Fruit fly (Drosophila melanogaster): ENCODE results near the gene RIOK1.
A peak's percentile ranks its signal among the peaks of the same experiment; 100 is the strongest.

RIOK1 gene

DNA sequence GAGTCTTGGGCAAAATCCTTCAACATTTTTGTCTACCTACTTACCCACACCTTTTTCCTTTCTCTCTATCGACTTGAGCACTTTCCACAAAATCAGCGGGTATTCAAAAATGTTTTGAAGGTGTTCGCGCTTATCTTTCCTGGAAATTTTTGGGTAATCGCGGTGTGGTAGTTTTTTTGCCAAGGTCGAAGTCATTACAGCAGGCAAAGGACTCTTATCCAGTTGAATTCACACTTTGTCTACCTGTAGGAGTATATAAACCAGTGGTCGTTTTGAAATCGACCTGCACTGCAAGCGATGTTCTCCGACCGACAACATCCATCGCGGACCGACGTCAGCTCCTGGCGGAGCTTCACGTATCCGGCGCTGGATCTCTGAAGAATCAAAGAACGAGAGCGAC is 44.6 kb upstream of the RIOK1 start (continued):
- TF ChIP-seq zfh1 (GFP tag; IDR thresholded peaks at IDR 0.05) (peak; percentile 8; the same call in 1 of the 3 replicates), CG15073 (GFP tag; optimal IDR thresholded peaks at IDR 0.05) (no peak), Sin3A (optimal IDR thresholded peaks at IDR 0.05) (no peak), amos (GFP tag; IDR thresholded peaks at IDR 0.05; ENCODE audit: partially characterized antibody) (0 out of 2 replicates have a peak, but pooled peaks have one; percentile 31), pho (GFP tag; optimal IDR thresholded peaks at IDR 0.05) (no peak)

DNA sequence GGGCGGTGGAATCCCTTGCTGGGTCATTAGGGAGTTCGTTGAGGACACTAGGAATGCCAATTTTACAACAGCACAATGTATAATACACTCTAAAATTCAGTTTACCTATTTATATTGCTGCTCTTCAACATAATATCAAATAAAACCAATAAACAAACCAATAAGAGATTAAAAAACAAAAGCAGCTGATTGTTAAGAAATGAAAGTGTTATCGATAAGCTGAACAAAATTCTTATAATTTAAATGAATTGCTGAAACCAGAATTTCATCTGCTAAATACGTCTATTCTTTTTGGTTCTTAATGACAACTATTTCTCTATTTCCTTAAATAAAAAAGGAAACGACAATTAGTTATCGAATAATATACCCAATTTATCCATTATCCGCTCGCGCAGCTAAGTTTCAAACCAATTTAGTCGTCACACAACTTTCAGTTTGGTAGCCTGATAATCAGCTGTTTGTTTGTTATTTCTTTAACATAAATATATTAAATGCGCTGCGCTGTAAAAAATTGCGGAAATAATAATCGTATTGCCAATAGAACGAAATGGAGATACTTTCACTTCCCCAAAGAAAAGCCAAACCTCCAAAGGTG is 43.0 kb upstream of the RIOK1 start, which contains the start of the genes Pldn and CG14135:
Gene Pldn, minus strand, starts transcription at position 197 of the 595 bp plus-strand sequence.
Gene CG14135, plus strand, starts transcription at position 369 of the 595 bp plus-strand sequence.
- TF ChIP-seq CG13287 (GFP tag; IDR thresholded peaks at IDR 0.05; ENCODE audit: partially characterized antibody): peak; percentile 61
- TF ChIP-seq CG12071 (GFP tag; optimal IDR thresholded peaks at IDR 0.05): no peak
- TF ChIP-seq CG15696 (tag; optimal IDR thresholded peaks at IDR 0.05): no peak
- peak; percentile 32 for TF ChIP-seq sug (tag; optimal IDR thresholded peaks at IDR 0.05)
- peak; percentile 49 for TF ChIP-seq CG1603 (tag; optimal IDR thresholded peaks at IDR 0.05)
- TF ChIP-seq insv (GFP tag; optimal IDR thresholded peaks at IDR 0.05): peak in 1 of 2 experiments; percentile 29
- no peak for TF ChIP-seq CG17612 (GFP tag; IDR thresholded peaks at IDR 0.05)
- no peak for TF ChIP-seq HLH54F (GFP tag; optimal IDR thresholded peaks at IDR 0.05)
- TF ChIP-seq dm (GFP tag; optimal IDR thresholded peaks at IDR 0.05): no peak
- peak; percentile 53; the same call in 2 of the 3 replicates for TF ChIP-seq HLH4C (GFP tag; IDR thresholded peaks at IDR 0.05; ENCODE audit: partially characterized antibody)
- no peak for TF ChIP-seq Lpt (GFP tag; optimal IDR thresholded peaks at IDR 0.05)
- no peak for TF ChIP-seq HmgD (GFP tag; optimal IDR thresholded peaks at IDR 0.05)
- no peak for TF ChIP-seq pum (GFP tag; optimal IDR thresholded peaks at IDR 0.05)
- peak; percentile 1; the same call in 1 of the 3 replicates for TF ChIP-seq CG34422 (GFP tag; IDR thresholded peaks at IDR 0.05)
- no peak for TF ChIP-seq Chrac-16 (GFP tag; optimal IDR thresholded peaks at IDR 0.05)
- TF ChIP-seq gfzf (GFP tag; optimal IDR thresholded peaks at IDR 0.05): peak; percentile 54
- TF ChIP-seq CG4617 (GFP tag; optimal IDR thresholded peaks at IDR 0.05; ENCODE audit: borderline replicate concordance): peak; percentile 33
- TF ChIP-seq hbn (GFP tag; IDR thresholded peaks at IDR 0.05; ENCODE audit: partially characterized antibody): 0 out of 2 replicates have a peak, but pooled peaks have one; percentile 27
- TF ChIP-seq toy (GFP tag; IDR thresholded peaks at IDR 0.05): no peak
- TF ChIP-seq CG2712 (tag; optimal IDR thresholded peaks at IDR 0.05): peak; percentile 16
- TF ChIP-seq hkb (optimal IDR thresholded peaks at IDR 0.05): no peak
- TF ChIP-seq hkb (GFP tag; IDR thresholded peaks at IDR 0.05): no peak
- peak; percentile 42 for TF ChIP-seq CG12659 (GFP tag; optimal IDR thresholded peaks at IDR 0.05)
- TF ChIP-seq CG12744 (GFP tag; optimal IDR thresholded peaks at IDR 0.05): no peak
- TF ChIP-seq Doc3 (GFP tag; IDR thresholded peaks at IDR 0.05; ENCODE audit: partially characterized antibody): peak; percentile 47; the same call in 1 of the 3 replicates
- TF ChIP-seq Dfd (GFP tag; optimal IDR thresholded peaks at IDR 0.05): no peak
- TF ChIP-seq YL-1 (GFP tag; optimal IDR thresholded peaks at IDR 0.05): peak; percentile 50
- TF ChIP-seq Scr (GFP tag; IDR thresholded peaks at IDR 0.05; ENCODE audit: partially characterized antibody): peak; percentile 49
- no peak for TF ChIP-seq Six4 (GFP tag; optimal IDR thresholded peaks at IDR 0.05)
- no peak for TF ChIP-seq CG3838 (GFP tag; optimal IDR thresholded peaks at IDR 0.05)
- peak; percentile 75 for TF ChIP-seq CG8924 (tag; optimal IDR thresholded peaks at IDR 0.05)
- TF ChIP-seq Dll (GFP tag; IDR thresholded peaks at IDR 0.05; ENCODE audit: partially characterized antibody): peak; percentile 61; the same call in 2 of the 4 replicates
- TF ChIP-seq Trl (optimal IDR thresholded peaks at IDR 0.05): no peak
- no peak for TF ChIP-seq Trl (GFP tag; optimal IDR thresholded peaks at IDR 0.05)
- no peak for TF ChIP-seq hb (GFP tag; IDR thresholded peaks at IDR 0.05; ENCODE audit: partially characterized antibody)
- peak; percentile 44 for TF ChIP-seq Ets97D (GFP tag; optimal IDR thresholded peaks at IDR 0.05)
- no peak for TF ChIP-seq NC2β (GFP tag; optimal IDR thresholded peaks at IDR 0.05)
- TF ChIP-seq BEAF-32 (GFP tag; optimal IDR thresholded peaks at IDR 0.05): peak; percentile 49
- no peak for TF ChIP-seq CG4328 (GFP tag; optimal IDR thresholded peaks at IDR 0.05)
- TF ChIP-seq CG11560 (tag; IDR thresholded peaks at IDR 0.05): peak; percentile 98
- no peak for TF ChIP-seq CG17186 (GFP tag; optimal IDR thresholded peaks at IDR 0.05)
- no peak for TF ChIP-seq Stat92E (GFP tag; optimal IDR thresholded peaks at IDR 0.05)
- TF ChIP-seq lola (GFP tag; optimal IDR thresholded peaks at IDR 0.05): no peak
